Worm (Caenorhabditis elegans): ENCODE results near the gene srh-10.

DNA sequence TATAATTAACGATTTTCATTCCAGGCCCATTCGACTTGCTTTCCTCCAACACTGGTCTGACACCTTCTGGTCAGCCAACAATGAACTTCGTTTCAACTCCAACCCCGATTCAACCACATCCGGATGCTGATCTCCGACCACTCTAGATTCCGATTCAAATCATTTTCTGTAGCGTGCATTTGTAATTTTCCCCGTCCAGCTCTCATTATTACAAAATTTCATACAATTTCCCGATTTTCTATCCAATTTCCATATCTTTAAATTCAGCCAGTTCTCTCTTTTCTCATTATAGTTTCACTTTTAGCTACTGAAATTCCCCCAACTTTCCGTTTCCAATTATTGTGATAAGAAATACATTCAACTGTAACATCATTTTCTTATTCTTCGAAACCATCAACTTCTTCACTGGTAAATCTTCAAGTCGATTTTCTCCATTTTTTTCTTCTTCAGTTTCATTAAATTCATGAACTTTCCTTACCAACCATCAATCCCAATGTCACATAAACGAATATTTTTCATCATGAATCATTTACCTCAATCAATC is 51.3 kb downstream of the srh-10 start:
- TF ChIP-seq fos-1 (tag; optimal IDR thresholded peaks at IDR 0.05): no peak
- TF ChIP-seq tbx-2 (tag; optimal IDR thresholded peaks at IDR 0.05): no peak
- no peak for TF ChIP-seq elt-2 (tag; optimal IDR thresholded peaks at IDR 0.05)
- TF ChIP-seq pha-4 (tag; optimal IDR thresholded peaks at IDR 0.05): no peak
- TF ChIP-seq unc-62 (GFP tag; optimal IDR thresholded peaks at IDR 0.05): no peak
- no peak for TF ChIP-seq mdl-1 (tag; optimal IDR thresholded peaks at IDR 0.05)
- no peak for TF ChIP-seq ama-1 (optimal IDR thresholded peaks at IDR 0.05)
